Fruit fly (Drosophila melanogaster) whole organism, embryonic: ENCODE data around the gene spidey.

Source experiments
- B-H1 ChIP-seq: fragments of 200-800 bp; sonication (Bioruptor generic); IDR thresholded peaks from 3 replicates; pipeline ENCODE4 v1.3.6; 2022; ENCODE audit warnings: missing biosample characterization, missing genetic modification characterization
- CG10274 ChIP-seq: fragments of 200-800 bp; sonication (Bioruptor generic); optimal IDR thresholded peaks from 3 replicates; lab custom pipeline; 2017; ENCODE audit warnings: missing biosample characterization, mild to moderate bottlenecking, missing genetic modification characterization
- CG10565 ChIP-seq: fragments of 200-800 bp; sonication (Bioruptor generic); optimal IDR thresholded peaks from 3 replicates; lab custom pipeline; 2016; ENCODE audit warnings: missing biosample characterization, mild to moderate bottlenecking, missing genetic modification characterization
- CG11723 ChIP-seq: fragments of 200-800 bp; sonication (Bioruptor generic); optimal IDR thresholded peaks from 2 replicates; lab custom pipeline; 2017; ENCODE audit warnings: missing biosample characterization, mild to moderate bottlenecking, missing genetic modification characterization
- CG1233 ChIP-seq: fragments of 200-800 bp; sonication (Bioruptor generic); optimal IDR thresholded peaks from 4 replicates; lab custom pipeline; 2018; ENCODE audit warnings: missing biosample characterization, mild to moderate bottlenecking, missing genetic modification characterization
- CG15514 ChIP-seq: fragments of 200-800 bp; sonication (Bioruptor generic); optimal IDR thresholded peaks from 3 replicates; lab custom pipeline; 2017; ENCODE audit warnings: missing biosample characterization, missing genetic modification characterization, mild to moderate bottlenecking, moderate library complexity, missing genetic modification reagents
- CG1602 ChIP-seq: fragments of 200-800 bp; sonication (Bioruptor generic); optimal IDR thresholded peaks from 3 replicates; lab custom pipeline; 2016; ENCODE audit warnings: missing biosample characterization, missing genetic modification characterization
- CG18011 ChIP-seq: fragments of 200-800 bp; sonication (Bioruptor generic); optimal IDR thresholded peaks from 2 replicates; lab custom pipeline; 2017; ENCODE audit warnings: missing biosample characterization, missing genetic modification characterization, mild to moderate bottlenecking, moderate library complexity, missing genotype
- CG2116 ChIP-seq: fragments of 200-800 bp; sonication (Bioruptor generic); optimal IDR thresholded peaks from 3 replicates; lab custom pipeline; 2018; ENCODE audit warnings: missing biosample characterization, mild to moderate bottlenecking, missing genetic modification characterization
- CG2678 ChIP-seq: fragments of 200-800 bp; sonication (Bioruptor generic); optimal IDR thresholded peaks from 3 replicates; lab custom pipeline; 2019; ENCODE audit warnings: missing biosample characterization, mild to moderate bottlenecking, missing genetic modification characterization, moderate library complexity
- CG30020 ChIP-seq: fragments of 200-800 bp; optimal IDR thresholded peaks from 2 replicates; lab custom pipeline; 2019; ENCODE audit warnings: missing biosample characterization, mild to moderate bottlenecking, missing genetic modification characterization, moderate library complexity
- CG32532 ChIP-seq: fragments of 200-800 bp; sonication (Bioruptor generic); IDR thresholded peaks from 2 replicates; pipeline ENCODE4 v1.3.6; 2022; ENCODE audit warnings: missing biosample characterization, missing genetic modification characterization
- CG32767 ChIP-seq: fragments of 200-800 bp; sonication (Bioruptor generic); IDR thresholded peaks from 2 replicates; pipeline ENCODE4 v1.3.6; 2022; ENCODE audit warnings: missing biosample characterization, missing genetic modification characterization
- CG4617 ChIP-seq: fragments of 200-800 bp; sonication (Bioruptor generic); optimal IDR thresholded peaks from 3 replicates; lab custom pipeline; 2016; ENCODE audit warnings: missing biosample characterization, missing genetic modification characterization, borderline replicate concordance
- CG5245 ChIP-seq: fragments of 200-800 bp; sonication (Bioruptor generic); optimal IDR thresholded peaks from 3 replicates; lab custom pipeline; 2016; ENCODE audit warnings: missing biosample characterization, missing genetic modification characterization
- CG6791 ChIP-seq: fragments of 200-800 bp; sonication (Bioruptor generic); IDR thresholded peaks from 3 replicates; pipeline ENCODE4 v1.3.6; 2022; ENCODE audit warnings: missing biosample characterization, missing genetic modification characterization; ENCODE audit not compliant: partially characterized antibody
- CG8388 ChIP-seq: fragments of 200-800 bp; sonication (Bioruptor generic); optimal IDR thresholded peaks from 2 replicates; lab custom pipeline; 2019; ENCODE audit warnings: missing biosample characterization, mild to moderate bottlenecking, missing genetic modification characterization, moderate library complexity
- CG8765 ChIP-seq: fragments of 200-800 bp; sonication (Bioruptor generic); IDR thresholded peaks from 2 replicates; pipeline ENCODE4 v1.3.6; 2022; ENCODE audit warnings: missing biosample characterization, missing genetic modification characterization
- CHES-1-like ChIP-seq: fragments of 200-800 bp; sonication (Bioruptor generic); optimal IDR thresholded peaks from 2 replicates; lab custom pipeline; 2016; ENCODE audit warnings: missing biosample characterization, missing genetic modification characterization
- CTCF ChIP-seq: fragments of 200-800 bp; sonication (Bioruptor generic); optimal IDR thresholded peaks from 2 replicates; lab custom pipeline; 2017; ENCODE audit warnings: missing biosample characterization, mild to moderate bottlenecking, missing genetic modification characterization, moderate library complexity
- D19B ChIP-seq: fragments of 200-800 bp; sonication (Bioruptor generic); optimal IDR thresholded peaks from 2 replicates; lab custom pipeline; 2017; ENCODE audit warnings: missing biosample characterization, mild to moderate bottlenecking, missing genetic modification characterization
- Dad ChIP-seq: fragments of 200-800 bp; sonication (Bioruptor generic); optimal IDR thresholded peaks from 3 replicates; lab custom pipeline; 2016; ENCODE audit warnings: missing biosample characterization, missing genetic modification characterization
- Dll ChIP-seq: fragments of 200-800 bp; sonication (Bioruptor generic); IDR thresholded peaks from 4 replicates; pipeline ENCODE4 v1.3.6; 2022; ENCODE audit warnings: missing biosample characterization, missing genetic modification characterization; ENCODE audit not compliant: partially characterized antibody
- Doc3 ChIP-seq: fragments of 200-800 bp; sonication (Bioruptor generic); IDR thresholded peaks from 3 replicates; pipeline ENCODE4 v1.3.6; 2022; ENCODE audit warnings: missing biosample characterization, missing genetic modification characterization; ENCODE audit not compliant: partially characterized antibody
- E2f2 ChIP-seq: fragments of 200-800 bp; sonication (Bioruptor generic); IDR thresholded peaks from 2 replicates; pipeline ENCODE4 v1.3.6; 2022; ENCODE audit warnings: missing biosample characterization, missing genetic modification characterization
- Hey ChIP-seq: fragments of 200-800 bp; sonication (Bioruptor generic); optimal IDR thresholded peaks from 3 replicates; lab custom pipeline; 2018; ENCODE audit warnings: missing biosample characterization, mild to moderate bottlenecking, missing genetic modification characterization
- NK7.1 ChIP-seq: fragments of 200-800 bp; sonication (Bioruptor generic); optimal IDR thresholded peaks from 3 replicates; lab custom pipeline; 2016; ENCODE audit warnings: missing biosample characterization, missing genetic modification characterization
- Nf-YA ChIP-seq: fragments of 200-800 bp; sonication (Bioruptor generic); IDR thresholded peaks from 2 replicates; pipeline ENCODE4 v1.3.6; 2022; ENCODE audit warnings: missing biosample characterization, missing genetic modification characterization
- Oaz ChIP-seq: fragments of 200-800 bp; sonication (Bioruptor generic); IDR thresholded peaks from 2 replicates; pipeline ENCODE4 v1.3.6; 2022; ENCODE audit warnings: missing biosample characterization, missing genetic modification characterization
- Optix ChIP-seq: fragments of 200-800 bp; sonication (Bioruptor generic); IDR thresholded peaks from 3 replicates; pipeline ENCODE4 v1.3.6; 2022; ENCODE audit warnings: missing biosample characterization, missing genetic modification characterization
- PHDP ChIP-seq: fragments of 200-800 bp; sonication (Bioruptor generic); optimal IDR thresholded peaks from 3 replicates; lab custom pipeline; 2018; ENCODE audit warnings: missing biosample characterization, mild to moderate bottlenecking, missing genetic modification characterization, moderate library complexity
- Sox100B ChIP-seq: fragments of 200-800 bp; sonication (Bioruptor generic); optimal IDR thresholded peaks from 3 replicates; lab custom pipeline; 2018; ENCODE audit warnings: missing biosample characterization, mild to moderate bottlenecking, missing genetic modification characterization
- Spps ChIP-seq: fragments of 200-800 bp; sonication (Bioruptor generic); optimal IDR thresholded peaks from 2 replicates; lab custom pipeline; 2018; ENCODE audit warnings: missing biosample characterization, mild to moderate bottlenecking, missing genetic modification characterization
- ap ChIP-seq: fragments of 200-800 bp; sonication (Bioruptor generic); IDR thresholded peaks from 2 replicates; pipeline ENCODE4 v1.3.6; 2022; ENCODE audit warnings: missing biosample characterization, missing genetic modification characterization
- bigmax ChIP-seq: fragments of 200-800 bp; sonication (Bioruptor generic); optimal IDR thresholded peaks from 2 replicates; lab custom pipeline; 2018; ENCODE audit warnings: missing biosample characterization, mild to moderate bottlenecking, missing genetic modification characterization
- cg ChIP-seq: fragments of 200-800 bp; sonication (Bioruptor generic); optimal IDR thresholded peaks from 3 replicates; lab custom pipeline; 2019; ENCODE audit warnings: missing biosample characterization, mild to moderate bottlenecking, missing genetic modification characterization, moderate library complexity
- danr ChIP-seq: fragments of 200-800 bp; sonication (Bioruptor generic); IDR thresholded peaks from 2 replicates; pipeline ENCODE4 v1.3.6; 2022; ENCODE audit warnings: missing biosample characterization, missing genetic modification characterization
- gcm ChIP-seq: fragments of 200-800 bp; sonication (Bioruptor generic); optimal IDR thresholded peaks from 2 replicates; lab custom pipeline; 2019; ENCODE audit warnings: missing biosample characterization, mild to moderate bottlenecking, missing genetic modification characterization, moderate library complexity
- jing ChIP-seq: fragments of 200-800 bp; sonication (Bioruptor generic); optimal IDR thresholded peaks from 2 replicates; lab custom pipeline; 2018; ENCODE audit warnings: missing biosample characterization, mild to moderate bottlenecking, missing genetic modification characterization
- jumu ChIP-seq: fragments of 200-800 bp; sonication (Bioruptor generic); optimal IDR thresholded peaks from 3 replicates; lab custom pipeline; 2016; ENCODE audit warnings: missing biosample characterization, missing genetic modification characterization
- kni ChIP-seq: fragments of 200-800 bp; sonication (Bioruptor generic); optimal IDR thresholded peaks from 3 replicates; lab custom pipeline; 2017; ENCODE audit warnings: mild to moderate bottlenecking, missing biosample characterization, missing genetic modification reagents, missing genetic modification characterization
- lab ChIP-seq: fragments of 200-800 bp; sonication (Bioruptor generic); optimal IDR thresholded peaks from 3 replicates; lab custom pipeline; 2017; ENCODE audit warnings: missing biosample characterization, missing genetic modification characterization, mild to moderate bottlenecking, moderate library complexity, missing genetic modification reagents
- odd ChIP-seq: fragments of 200-800 bp; sonication (Bioruptor generic); optimal IDR thresholded peaks from 2 replicates; lab custom pipeline; 2017; ENCODE audit warnings: missing biosample characterization, mild to moderate bottlenecking, missing genetic modification characterization
- pum ChIP-seq: fragments of 200-800 bp; sonication (Bioruptor generic); optimal IDR thresholded peaks from 2 replicates; lab custom pipeline; 2016; ENCODE audit warnings: missing biosample characterization, missing genetic modification characterization
- schlank ChIP-seq: fragments of 200-800 bp; sonication (Bioruptor generic); optimal IDR thresholded peaks from 2 replicates; lab custom pipeline; 2018; ENCODE audit warnings: missing biosample characterization, mild to moderate bottlenecking, missing genetic modification characterization
- sima ChIP-seq: fragments of 200-800 bp; sonication (Bioruptor generic); optimal IDR thresholded peaks from 2 replicates; lab custom pipeline; 2016; ENCODE audit warnings: missing biosample characterization, missing genetic modification characterization
- tap ChIP-seq: fragments of 200-800 bp; optimal IDR thresholded peaks from 3 replicates; lab custom pipeline; 2019; ENCODE audit warnings: missing biosample characterization, mild to moderate bottlenecking, missing genetic modification characterization, moderate library complexity
- wek ChIP-seq: fragments of 200-800 bp; sonication (Bioruptor generic); optimal IDR thresholded peaks from 3 replicates; lab custom pipeline; 2018; ENCODE audit warnings: missing biosample characterization, mild to moderate bottlenecking, missing genetic modification characterization, moderate library complexity

spidey gene

DNA sequence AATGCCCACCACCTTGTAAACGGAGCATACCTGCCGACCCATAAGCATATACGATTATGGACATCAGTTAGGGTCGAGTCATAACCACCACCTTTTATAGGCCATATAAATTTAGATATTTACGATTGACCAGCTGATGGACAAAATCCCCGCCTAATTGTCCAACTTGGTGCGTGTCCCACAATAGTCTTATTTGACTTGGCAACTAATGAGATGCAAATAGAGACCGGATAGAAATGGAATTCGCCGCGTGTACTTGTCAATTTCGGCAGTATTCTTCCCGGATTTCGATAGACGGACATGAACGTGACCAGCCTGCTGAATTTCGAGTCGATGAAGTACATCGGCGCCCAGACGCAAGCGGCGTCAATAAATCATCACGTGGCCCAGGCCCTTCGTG lies 24.4 kb upstream of the spidey start, which contains the start of gene Ir7g:
Gene Ir7g (plus strand): TSS at position 301 of the 400 bp plus-strand sequence.
- TF ChIP-seq CG10565 (GFP tag; lab: Kevin White, UChicago) (no peak), Dll (GFP tag; lab: Robert Waterston, UW) (no peak), CG1233 (GFP tag; lab: Kevin White, UChicago) (no peak), bigmax (GFP tag; lab: Kevin White, UChicago) (no peak), jing (GFP tag; lab: Kevin White, UChicago) (no peak), CTCF (GFP tag; lab: Kevin White, UChicago) (no peak)

DNA sequence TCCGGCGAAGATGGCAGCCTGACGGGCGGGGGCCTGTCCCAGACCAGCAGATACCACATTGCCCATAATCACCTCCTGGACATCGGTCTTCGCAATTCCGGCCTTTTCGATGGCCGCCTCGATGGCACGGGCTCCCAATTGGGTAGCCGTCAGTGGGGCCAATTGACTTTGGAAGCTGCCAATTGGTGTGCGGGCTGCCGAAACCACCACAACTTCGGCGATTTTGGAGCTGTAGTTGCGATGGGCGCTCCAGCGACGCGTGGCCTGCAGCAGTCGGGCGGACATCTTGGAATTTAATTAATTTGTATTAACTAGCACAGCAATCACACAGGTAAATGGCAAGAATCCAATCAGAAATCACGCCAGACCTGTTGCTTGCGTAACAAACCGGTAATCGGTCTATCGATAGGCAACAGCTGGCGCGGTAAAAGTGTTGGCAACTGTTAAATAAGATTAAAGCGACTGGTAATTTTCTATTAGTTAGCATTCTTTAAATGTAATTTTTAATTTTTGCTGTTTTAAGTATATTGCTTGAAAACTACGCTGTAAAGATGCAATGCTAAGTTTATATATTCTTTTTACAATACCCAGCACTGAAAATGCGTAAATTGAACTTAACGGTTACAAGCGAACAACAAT lies 20.2 kb upstream of the spidey start, which contains the start of gene Acat1:
Gene Acat1 (minus strand): TSS at position 400 of the 639 bp plus-strand sequence.
- TF ChIP-seq gcm (GFP tag; lab: Kevin White, UChicago) (peak; percentile 8), CG1602 (GFP tag; lab: Kevin White, UChicago) (peak; percentile 44), PHDP (tag; lab: Kevin White, UChicago) (peak; percentile 61), NK7.1 (peak; percentile 38), tap (tag; lab: Kevin White, UChicago) (peak; percentile 27), Sox100B (GFP tag; lab: Kevin White, UChicago) (no peak), lab (GFP tag; lab: Kevin White, UChicago) (peak; percentile 72), pum (GFP tag; lab: Kevin White, UChicago) (peak; percentile 27), Dad (GFP tag; lab: Kevin White, UChicago) (peak; percentile 38), CG6791 (peak; percentile 61), schlank (tag; lab: Kevin White, UChicago) (no peak), CG4617 (GFP tag; lab: Kevin White, UChicago) (no peak), CG8765 (GFP tag; lab: Robert Waterston, UW) (no peak), kni (GFP tag; lab: Kevin White, UChicago) (no peak), sima (GFP tag; lab: Kevin White, UChicago) (no peak), Nf-YA (GFP tag; lab: Robert Waterston, UW) (0 out of 2 replicates have a peak, but pooled peaks have one; percentile 11), B-H1 (GFP tag; lab: Robert Waterston, UW) (no peak), jumu (GFP tag; lab: Kevin White, UChicago) (peak; percentile 46), wek (GFP tag; lab: Kevin White, UChicago) (no peak), Oaz (GFP tag; lab: Robert Waterston, UW) (no peak), CG10274 (no peak), CHES-1-like (peak; percentile 31), danr (no peak), cg (GFP tag; lab: Kevin White, UChicago) (no peak), CG2116 (GFP tag; lab: Kevin White, UChicago) (peak; percentile 73), CG15514 (peak; percentile 66), Optix (GFP tag; lab: Robert Waterston, UW) (no peak), CG32532 (GFP tag; lab: Robert Waterston, UW) (peak; percentile 72), CG8388 (GFP tag; lab: Kevin White, UChicago) (peak; percentile 35), E2f2 (peak; percentile 49; the same call in 1 of the 2 replicates), CG2678 (peak; percentile 58), CG18011 (peak; percentile 54), CG11723 (GFP tag; lab: Kevin White, UChicago) (no peak), odd (no peak), CG5245 (GFP tag; lab: Kevin White, UChicago) (peak; percentile 29), CG32767 (GFP tag; lab: Robert Waterston, UW) (no peak), ap (GFP tag; lab: Robert Waterston, UW) (no peak), Doc3 (GFP tag; lab: Robert Waterston, UW) (0 out of 3 replicates have a peak, but pooled peaks have one; percentile 17), CG30020 (no peak), D19B (GFP tag; lab: Kevin White, UChicago) (no peak), Spps (tag; lab: Kevin White, UChicago) (peak; percentile 23), Hey (tag; lab: Kevin White, UChicago) (no peak)
